Worm (Caenorhabditis elegans): ENCODE measurements around the gene T09E8.4.

ce11 chrV:13161052-13161451, 23.0 kb downstream of the T09E8.4 start:
- TF ChIP-seq nhr-237 (tag; optimal IDR thresholded peaks at IDR 0.05) (no peak), ztf-4 (tag; optimal IDR thresholded peaks at IDR 0.05) (no peak), snpc-4 (tag; optimal IDR thresholded peaks at IDR 0.05) (no peak), unc-62 (GFP tag; optimal IDR thresholded peaks at IDR 0.05) (no peak), pqm-1 (tag; optimal IDR thresholded peaks at IDR 0.05) (no peak), ZK546.5 (tag; optimal IDR thresholded peaks at IDR 0.05) (no peak), R02D3.7 (tag; optimal IDR thresholded peaks at IDR 0.05) (no peak), egl-27 (tag; optimal IDR thresholded peaks at IDR 0.05) (no peak), sea-2 (GFP tag; optimal IDR thresholded peaks at IDR 0.05) (no peak), lin-15B (tag; optimal IDR thresholded peaks at IDR 0.05) (no peak), nhr-11 (tag; optimal IDR thresholded peaks at IDR 0.05) (no peak), elt-3 (tag; optimal IDR thresholded peaks at IDR 0.05) (no peak), fos-1 (tag; optimal IDR thresholded peaks at IDR 0.05) (no peak)

Measured in whole organism, L3 larva.